Fruit fly (Drosophila melanogaster): ENCODE results near the gene Mis12.

The Mis12 gene

dm6 chr3L:6932626-6933025 lies 36.2 kb downstream of the Mis12 start, which contains the start of gene CG14820:
CG14820 (plus strand) TSS chr3L:6932926.
- TF ChIP-seq noc (tag; optimal IDR thresholded peaks at IDR 0.05): no peak

DNA sequence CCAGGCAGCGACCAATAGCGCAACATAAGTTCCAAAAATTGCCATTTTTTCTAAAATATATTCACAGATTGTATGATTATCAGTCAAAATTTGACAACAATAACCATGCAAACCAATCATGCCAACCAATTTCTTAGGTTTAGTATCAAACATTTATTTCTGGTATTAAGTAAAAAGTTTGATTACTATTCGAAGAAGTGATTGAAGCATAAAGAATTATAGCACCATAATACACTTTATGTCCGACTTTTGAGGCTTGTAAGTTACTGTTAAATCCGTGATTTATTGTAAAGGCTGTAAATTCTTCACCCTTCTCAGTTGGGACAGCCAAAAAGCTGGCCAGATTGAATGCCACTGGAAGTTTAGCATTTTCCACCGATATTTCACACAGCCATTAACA lies 37.0 kb downstream of the Mis12 start, which contains the start of gene CG45413:
TSS of gene CG45413 (minus strand) at position 101 of the 400 bp plus-strand sequence.
- TF ChIP-seq noc (tag; optimal IDR thresholded peaks at IDR 0.05): no peak

DNA sequence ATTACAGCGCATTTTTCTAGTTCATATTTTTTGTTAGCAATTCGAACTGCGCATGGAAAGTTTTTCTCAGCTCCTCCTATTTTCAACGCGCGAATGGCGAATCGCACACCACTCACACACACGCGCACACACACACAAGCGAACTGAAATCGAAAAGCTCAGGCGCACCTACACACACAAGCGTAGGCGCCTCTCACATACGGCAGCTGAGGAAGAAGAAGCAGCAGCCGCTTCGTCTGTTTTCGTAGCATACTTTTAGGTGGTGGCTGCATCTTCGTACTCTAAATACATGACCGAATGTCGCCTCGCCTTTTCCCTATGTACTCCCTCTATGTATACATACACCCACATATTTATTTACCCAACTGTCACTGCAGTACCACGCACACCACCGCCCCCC lies 43.0 kb downstream of the Mis12 start:
- TF ChIP-seq noc (tag; optimal IDR thresholded peaks at IDR 0.05): no peak

DNA sequence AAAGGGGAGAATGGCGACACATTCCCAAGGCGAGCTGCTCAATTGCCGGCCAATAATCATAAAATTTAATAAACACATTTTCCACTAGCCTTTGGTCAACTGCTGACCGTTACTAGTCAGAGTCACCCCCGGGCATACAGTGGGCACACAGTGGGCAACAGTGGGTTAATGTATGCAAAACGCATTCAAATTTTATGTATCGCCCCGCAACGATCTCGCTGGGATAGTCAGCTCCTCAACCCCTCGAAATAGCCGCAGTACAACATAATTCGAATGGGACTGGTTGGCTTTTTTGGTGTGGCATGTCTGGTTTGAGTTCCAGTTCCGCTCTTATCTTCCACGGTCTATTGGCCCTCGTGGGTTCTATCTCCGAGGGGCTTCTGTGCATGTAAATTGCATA lies 49.6 kb downstream of the Mis12 start:
- no peak for TF ChIP-seq noc (tag; optimal IDR thresholded peaks at IDR 0.05)

Measured in whole organism, larva.